Fruit fly (Drosophila melanogaster) whole organism, embryonic: ENCODE results near the gene CG6724.

Experiments
- Awh ChIP-seq: fragments of 200-800 bp; sonication (Bioruptor generic); IDR thresholded peaks from 2 replicates; pipeline ENCODE4, ENCODE4 v1.3.6; 2022; ENCODE audit warnings: missing biosample characterization, missing genetic modification characterization
- CG10147 ChIP-seq: fragments of 200-800 bp; sonication (Bioruptor generic); optimal IDR thresholded peaks from 2 replicates; lab custom pipeline; 2019; ENCODE audit warnings: missing biosample characterization, mild to moderate bottlenecking, missing genetic modification characterization, moderate library complexity
- CG10209 ChIP-seq: fragments of 200-800 bp; sonication (Bioruptor generic); optimal IDR thresholded peaks from 3 replicates; lab custom pipeline; 2017; ENCODE audit warnings: missing biosample characterization, mild to moderate bottlenecking, missing genetic modification characterization, missing genetic modification reagents
- CG1024 ChIP-seq: fragments of 200-800 bp; sonication (Bioruptor generic); IDR thresholded peaks from 2 replicates; pipeline ENCODE4 v1.3.6; 2022; ENCODE audit warnings: missing biosample characterization, missing genetic modification characterization
- CG10267 ChIP-seq: fragments of 200-800 bp; sonication (Bioruptor generic); optimal IDR thresholded peaks from 2 replicates; lab custom pipeline; 2018; ENCODE audit warnings: missing biosample characterization, mild to moderate bottlenecking, missing genetic modification characterization, moderate library complexity
- CG10565 ChIP-seq: fragments of 200-800 bp; sonication (Bioruptor generic); optimal IDR thresholded peaks from 3 replicates; lab custom pipeline; 2016; ENCODE audit warnings: missing biosample characterization, mild to moderate bottlenecking, missing genetic modification characterization
- CG12236 ChIP-seq: fragments of 200-800 bp; sonication (Bioruptor generic); optimal IDR thresholded peaks from 2 replicates; lab custom pipeline; 2016; ENCODE audit warnings: missing biosample characterization, missing genetic modification characterization
- CG13123 ChIP-seq: fragments of 200-800 bp; sonication (Bioruptor generic); optimal IDR thresholded peaks from 2 replicates; lab custom pipeline; 2016; ENCODE audit warnings: missing biosample characterization, missing genetic modification characterization
- CG13775 ChIP-seq: fragments of 200-800 bp; sonication (Bioruptor generic); optimal IDR thresholded peaks from 3 replicates; lab custom pipeline; 2017; ENCODE audit warnings: missing biosample characterization, mild to moderate bottlenecking, missing genetic modification characterization
- CG15073 ChIP-seq: fragments of 200-800 bp; sonication (Bioruptor generic); optimal IDR thresholded peaks from 2 replicates; lab custom pipeline; 2016; ENCODE audit warnings: missing biosample characterization, missing genetic modification characterization
- CG16815 ChIP-seq: fragments of 200-800 bp; sonication (Bioruptor generic); optimal IDR thresholded peaks from 3 replicates; lab custom pipeline; 2017; ENCODE audit warnings: missing biosample characterization, mild to moderate bottlenecking, missing genetic modification characterization
- CG2678 ChIP-seq: fragments of 200-800 bp; sonication (Bioruptor generic); optimal IDR thresholded peaks from 3 replicates; lab custom pipeline; 2019; ENCODE audit warnings: missing biosample characterization, mild to moderate bottlenecking, missing genetic modification characterization, moderate library complexity
- CG3065 ChIP-seq: fragments of 200-800 bp; sonication (Bioruptor generic); optimal IDR thresholded peaks from 2 replicates; lab custom pipeline; 2016; ENCODE audit warnings: missing biosample characterization, missing genetic modification characterization
- CG3163 ChIP-seq: fragments of 200-800 bp; sonication (Bioruptor generic); optimal IDR thresholded peaks from 3 replicates; lab custom pipeline; 2016; ENCODE audit warnings: missing biosample characterization, missing genetic modification characterization
- CG34224 ChIP-seq: fragments of 200-800 bp; sonication (Bioruptor generic); IDR thresholded peaks from 3 replicates; pipeline ENCODE4 v1.3.6; 2022; ENCODE audit warnings: missing biosample characterization, missing genetic modification characterization; ENCODE audit not compliant: partially characterized antibody
- CG5953 ChIP-seq: fragments of 200-800 bp; sonication (Bioruptor generic); IDR thresholded peaks from 2 replicates; pipeline ENCODE4 v1.3.6; 2022; ENCODE audit warnings: missing biosample characterization, missing genetic modification characterization
- CG8924 ChIP-seq: fragments of 200-800 bp; optimal IDR thresholded peaks from 3 replicates; lab custom pipeline; 2019; ENCODE audit warnings: missing biosample characterization, mild to moderate bottlenecking, missing genetic modification characterization, moderate library complexity
- Dip2 ChIP-seq: fragments of 200-800 bp; sonication (Bioruptor generic); IDR thresholded peaks from 2 replicates; pipeline ENCODE4 v1.3.6; 2022; ENCODE audit warnings: missing biosample characterization, missing genetic modification characterization
- HLH54F ChIP-seq: fragments of 200-800 bp; sonication (Bioruptor generic); optimal IDR thresholded peaks from 3 replicates; lab custom pipeline; 2016; ENCODE audit warnings: missing biosample characterization, missing genetic modification characterization
- Lpt ChIP-seq: fragments of >200 bp; optimal IDR thresholded peaks from 2 replicates; lab custom pipeline; 2018; ENCODE audit warnings: missing biosample characterization, missing genetic modification characterization
- MESR4 ChIP-seq: fragments of 200-800 bp; sonication (Bioruptor generic); optimal IDR thresholded peaks from 2 replicates; lab custom pipeline; 2018; ENCODE audit warnings: missing biosample characterization, mild to moderate bottlenecking, missing genetic modification characterization, moderate library complexity
- Med ChIP-seq: fragments of 200-800 bp; sonication (Bioruptor generic); peaks from one replicate; lab custom pipeline; 2016; ENCODE audit warnings: missing biosample characterization, missing genetic modification characterization, mild to moderate bottlenecking, inconsistent platforms, moderate library complexity
- Nf-YB ChIP-seq: fragments of 200-800 bp; sonication (Bioruptor generic); optimal IDR thresholded peaks from 3 replicates; lab custom pipeline; 2019; ENCODE audit warnings: missing biosample characterization, mild to moderate bottlenecking, missing genetic modification characterization, moderate library complexity
- Optix ChIP-seq: fragments of 200-800 bp; sonication (Bioruptor generic); IDR thresholded peaks from 3 replicates; pipeline ENCODE4 v1.3.6; 2022; ENCODE audit warnings: missing biosample characterization, missing genetic modification characterization
- PHDP ChIP-seq: fragments of 200-800 bp; sonication (Bioruptor generic); optimal IDR thresholded peaks from 3 replicates; lab custom pipeline; 2018; ENCODE audit warnings: missing biosample characterization, mild to moderate bottlenecking, missing genetic modification characterization, moderate library complexity
- Side ChIP-seq: fragments of 200-800 bp; sonication (Bioruptor generic); optimal IDR thresholded peaks from 2 replicates; lab custom pipeline; 2016; ENCODE audit warnings: missing biosample characterization, missing genetic modification characterization
- Sin3A ChIP-seq: fragments of >200 bp; optimal IDR thresholded peaks from 2 replicates; lab custom pipeline; 2018
- Spps ChIP-seq: fragments of 200-800 bp; sonication (Bioruptor generic); optimal IDR thresholded peaks from 2 replicates; lab custom pipeline; 2018; ENCODE audit warnings: missing biosample characterization, mild to moderate bottlenecking, missing genetic modification characterization
- Sry-β ChIP-seq: fragments of 200-800 bp; sonication (Bioruptor generic); optimal IDR thresholded peaks from 2 replicates; lab custom pipeline; 2018; ENCODE audit warnings: missing biosample characterization, mild to moderate bottlenecking, missing genetic modification characterization, moderate library complexity
- Stat92E ChIP-seq, 3 experiments: fragments of >200 bp in 2 of 3; fragments of 200-800 bp in 1 of 3; sonication (Bioruptor generic) in 1 of 3; optimal IDR thresholded peaks; 2 replicates each; lab custom pipeline; 2017 to 2019; ENCODE audit warnings: missing biosample characterization in 3 of 3, missing genetic modification characterization in 3 of 3, mild to moderate bottlenecking in 1 of 3, moderate library complexity in 1 of 3
- Vsx1 ChIP-seq: fragments of 200-800 bp; sonication (Bioruptor generic); optimal IDR thresholded peaks from 2 replicates; lab custom pipeline; 2017; ENCODE audit warnings: missing biosample characterization, mild to moderate bottlenecking, missing genetic modification characterization, missing genetic modification reagents
- al ChIP-seq: fragments of 200-800 bp; sonication (Bioruptor generic); IDR thresholded peaks from 2 replicates; pipeline ENCODE4 v1.3.6; 2022; ENCODE audit warnings: missing biosample characterization, missing genetic modification characterization
- amos ChIP-seq: fragments of 200-800 bp; sonication (Bioruptor generic); IDR thresholded peaks from 2 replicates; pipeline ENCODE4 v1.3.6; 2022; ENCODE audit warnings: missing biosample characterization, missing genetic modification characterization; ENCODE audit not compliant: partially characterized antibody
- ara ChIP-seq: fragments of 200-800 bp; sonication (Bioruptor generic); IDR thresholded peaks from 2 replicates; pipeline ENCODE4 v1.3.6; 2022; ENCODE audit warnings: missing biosample characterization, missing genetic modification characterization
- bsh ChIP-seq, 2 experiments: fragments of 200-800 bp; sonication (Bioruptor generic); optimal IDR thresholded peaks; 2 replicates each; lab custom pipeline; 2017 to 2018; ENCODE audit warnings: mild to moderate bottlenecking in 2 of 2, missing biosample characterization in 2 of 2, missing genetic modification characterization in 2 of 2, moderate library complexity in 1 of 2
- btn ChIP-seq: fragments of 200-800 bp; sonication (Bioruptor generic); optimal IDR thresholded peaks from 2 replicates; lab custom pipeline; 2016; ENCODE audit warnings: missing biosample characterization, missing genetic modification characterization
- cato ChIP-seq: fragments of 200-800 bp; sonication (Bioruptor generic); optimal IDR thresholded peaks from 2 replicates; lab custom pipeline; 2016; ENCODE audit warnings: missing biosample characterization, missing genetic modification characterization, borderline replicate concordance
- chif ChIP-seq, 2 experiments: fragments of 200-800 bp; sonication (Bioruptor generic); optimal IDR thresholded peaks; 3 replicates each; lab custom pipeline; 2016; ENCODE audit warnings: missing biosample characterization in 2 of 2, missing genetic modification characterization in 2 of 2
- dmrt11E ChIP-seq: fragments of 200-800 bp; sonication (Bioruptor generic); optimal IDR thresholded peaks from 3 replicates; lab custom pipeline; 2018; ENCODE audit warnings: missing biosample characterization, mild to moderate bottlenecking, missing genetic modification characterization, moderate library complexity
- fd3F ChIP-seq: fragments of 200-800 bp; sonication (Bioruptor generic); optimal IDR thresholded peaks from 2 replicates; lab custom pipeline; 2018; ENCODE audit warnings: missing biosample characterization, mild to moderate bottlenecking, missing genetic modification characterization, moderate library complexity
- gem ChIP-seq: fragments of 200-800 bp; sonication (Bioruptor generic); optimal IDR thresholded peaks from 2 replicates; lab custom pipeline; 2019; ENCODE audit warnings: missing biosample characterization, mild to moderate bottlenecking, missing genetic modification characterization, moderate library complexity
- maf-S ChIP-seq: fragments of 200-800 bp; sonication (Bioruptor generic); optimal IDR thresholded peaks from 2 replicates; lab custom pipeline; 2016; ENCODE audit warnings: missing biosample characterization, missing genetic modification characterization
- nerfin-2 ChIP-seq: fragments of 200-800 bp; sonication (Bioruptor generic); IDR thresholded peaks from 2 replicates; pipeline ENCODE4 v1.3.6; 2022; ENCODE audit warnings: missing biosample characterization, missing genetic modification characterization; ENCODE audit not compliant: partially characterized antibody
- phol ChIP-seq: fragments of 200-800 bp; sonication (Bioruptor generic); optimal IDR thresholded peaks from 3 replicates; lab custom pipeline; 2018; ENCODE audit warnings: missing biosample characterization, mild to moderate bottlenecking, missing genetic modification characterization, moderate library complexity
- psq ChIP-seq: fragments of 200-800 bp; sonication (Bioruptor generic); optimal IDR thresholded peaks from 2 replicates; lab custom pipeline; 2017; ENCODE audit warnings: missing biosample characterization, missing genetic modification characterization
- sqz ChIP-seq: fragments of 200-800 bp; sonication (Bioruptor generic); optimal IDR thresholded peaks from 3 replicates; lab custom pipeline; 2018; ENCODE audit warnings: missing biosample characterization, mild to moderate bottlenecking, missing genetic modification characterization
- tin ChIP-seq: fragments of 200-800 bp; sonication (Bioruptor generic); optimal IDR thresholded peaks from 3 replicates; lab custom pipeline; 2016; ENCODE audit warnings: missing biosample characterization, missing genetic modification characterization
- vvl ChIP-seq: fragments of 200-800 bp; sonication (Bioruptor generic); IDR thresholded peaks from 2 replicates; pipeline ENCODE4 v1.3.6; 2022; ENCODE audit warnings: missing biosample characterization, missing genetic modification characterization
- zfh1 ChIP-seq: fragments of 200-800 bp; sonication (Bioruptor generic); IDR thresholded peaks from 3 replicates; pipeline ENCODE4 v1.3.6; 2022; ENCODE audit warnings: missing biosample characterization, missing genetic modification characterization

Gene CG6724

dm6 chr2L:10800877-10801719 is 31.3 kb upstream of the CG6724 start, which contains the start of gene CG31869 (continued):
- no peak for TF ChIP-seq CG12236 (GFP tag; lab: Kevin White, UChicago)
- peak; percentile 86 for TF ChIP-seq Sry-β (GFP tag; lab: Kevin White, UChicago)
- no peak for TF ChIP-seq Spps (tag; lab: Kevin White, UChicago)
- peak; percentile 26; the same call in 1 of the 2 replicates for TF ChIP-seq al (GFP tag; lab: Robert Waterston, UW)
- no peak for TF ChIP-seq dmrt11E (tag; lab: Kevin White, UChicago)
- TF ChIP-seq Lpt (GFP tag; lab: Kevin White, UChicago) = no peak
- TF ChIP-seq Sin3A (lab: Kevin White, UChicago) = no peak
- no peak for TF ChIP-seq fd3F
- TF ChIP-seq CG15073 = no peak
- TF ChIP-seq Med (GFP tag; lab: Kevin White, UChicago) = peak; percentile 83
- no peak for TF ChIP-seq CG13123 (GFP tag; lab: Kevin White, UChicago)
- TF ChIP-seq zfh1 (GFP tag; lab: Robert Waterston, UW) = no peak
- no peak for TF ChIP-seq Side (GFP tag; lab: Kevin White, UChicago)
- no peak for TF ChIP-seq cato (GFP tag; lab: Kevin White, UChicago)
- peak; percentile 57 for TF ChIP-seq sqz (GFP tag; lab: Kevin White, UChicago)
- TF ChIP-seq CG10147 (GFP tag; lab: Kevin White, UChicago) = no peak
- TF ChIP-seq phol (tag; lab: Kevin White, UChicago) = no peak
- TF ChIP-seq tin (GFP tag; lab: Kevin White, UChicago) = no peak
- TF ChIP-seq PHDP (tag; lab: Kevin White, UChicago) = no peak
- TF ChIP-seq CG16815 = no peak
- TF ChIP-seq psq (GFP tag; lab: Kevin White, UChicago) = no peak
- TF ChIP-seq Dip2 (GFP tag; lab: Robert Waterston, UW) = no peak
- TF ChIP-seq vvl (GFP tag; lab: Robert Waterston, UW) = peak; percentile 70
- no peak for TF ChIP-seq amos (GFP tag; lab: Robert Waterston, UW)
- no peak for TF ChIP-seq CG10209 (GFP tag; lab: Kevin White, UChicago)
- no peak for TF ChIP-seq chif (GFP tag; optimal IDR thresholded peaks at IDR 0.05; lab: Kevin White, UChicago)
- TF ChIP-seq bsh (GFP tag; optimal IDR thresholded peaks at IDR 0.05; lab: Kevin White, UChicago) = no peak
- no peak for TF ChIP-seq CG2678 (tag; lab: Kevin White, UChicago)
- TF ChIP-seq CG10267 (tag; lab: Kevin White, UChicago) = no peak
- no peak for TF ChIP-seq Vsx1 (GFP tag; lab: Kevin White, UChicago)
- no peak for TF ChIP-seq CG3163 (GFP tag; lab: Kevin White, UChicago)
- TF ChIP-seq btn = no peak
- TF ChIP-seq Nf-YB (GFP tag; lab: Kevin White, UChicago) = no peak
- no peak for TF ChIP-seq MESR4 (GFP tag; lab: Kevin White, UChicago)
- TF ChIP-seq CG1024 (GFP tag; lab: Robert Waterston, UW) = no peak
- TF ChIP-seq CG10565 (GFP tag; lab: Kevin White, UChicago) = no peak
- TF ChIP-seq Optix (GFP tag; lab: Robert Waterston, UW) = 0 out of 3 replicates have a peak, but pooled peaks have one; percentile 34
- peak; percentile 1 for TF ChIP-seq gem (tag; lab: Kevin White, UChicago)
- TF ChIP-seq CG5953 (GFP tag; lab: Robert Waterston, UW) = no peak
- no peak for TF ChIP-seq HLH54F
- no peak for TF ChIP-seq ara (GFP tag; lab: Robert Waterston, UW)
- TF ChIP-seq CG34224 (GFP tag; lab: Robert Waterston, UW) = no peak
- no peak for TF ChIP-seq maf-S
- no peak for TF ChIP-seq CG13775 (GFP tag; lab: Kevin White, UChicago)
- peak; percentile 7 for TF ChIP-seq CG3065 (GFP tag; lab: Kevin White, UChicago)
- no peak for TF ChIP-seq Awh (GFP tag; lab: Robert Waterston, UW)
- TF ChIP-seq CG8924 (tag; lab: Kevin White, UChicago) = no peak
- no peak for TF ChIP-seq Stat92E (GFP tag; optimal IDR thresholded peaks at IDR 0.05; lab: Kevin White, UChicago)
- TF ChIP-seq nerfin-2 = no peak
